Worm (Caenorhabditis elegans): ENCODE measurements around the gene C08G5.7.

C08G5.7 gene

ce11 chrII:764385-764784 lies 734 bp downstream of the C08G5.7 start:
- TF ChIP-seq unc-62 (GFP tag; optimal IDR thresholded peaks at IDR 0.05): no peak

ce11 chrII:762942-763341 lies 2.2 kb downstream of the C08G5.7 start:
- no peak for TF ChIP-seq unc-62 (GFP tag; optimal IDR thresholded peaks at IDR 0.05)

ce11 chrII:760276-760675 lies 4.8 kb downstream of the C08G5.7 start:
- no peak for TF ChIP-seq unc-62 (GFP tag; optimal IDR thresholded peaks at IDR 0.05)

ce11 chrII:759788-760187 lies 5.3 kb downstream of the C08G5.7 start:
- TF ChIP-seq unc-62 (GFP tag; optimal IDR thresholded peaks at IDR 0.05): no peak

- no peak for TF ChIP-seq unc-62 (GFP tag; optimal IDR thresholded peaks at IDR 0.05)
These were observed 7.9 kb downstream of the C08G5.7 start for ce11 chrII:757224-757623.

- no peak for TF ChIP-seq unc-62 (GFP tag; optimal IDR thresholded peaks at IDR 0.05)
These were observed 9.0 kb downstream of the C08G5.7 start for ce11 chrII:756161-756560.

ce11 chrII:754971-755370 lies 10.1 kb downstream of the C08G5.7 start:
- no peak for TF ChIP-seq unc-62 (GFP tag; optimal IDR thresholded peaks at IDR 0.05)

ce11 chrII:753469-753868 lies 11.7 kb downstream of the C08G5.7 start:
- no peak for TF ChIP-seq unc-62 (GFP tag; optimal IDR thresholded peaks at IDR 0.05)

ce11 chrII:751850-752249 lies 13.3 kb downstream of the C08G5.7 start:
- TF ChIP-seq unc-62 (GFP tag; optimal IDR thresholded peaks at IDR 0.05): no peak

ce11 chrII:750155-750554 lies 15.0 kb downstream of the C08G5.7 start, which contains the start of gene snt-6:
snt-6 (minus strand) TSS chrII:750212.
- TF ChIP-seq unc-62 (GFP tag; optimal IDR thresholded peaks at IDR 0.05): no peak

ce11 chrII:740808-741207 lies 24.3 kb downstream of the C08G5.7 start, which contains the start of gene fbxc-48:
fbxc-48 (minus strand) TSS chrII:740908.
- no peak for TF ChIP-seq unc-62 (GFP tag; optimal IDR thresholded peaks at IDR 0.05)

ce11 chrII:732393-732792 lies 32.7 kb downstream of the C08G5.7 start:
- no peak for TF ChIP-seq unc-62 (GFP tag; optimal IDR thresholded peaks at IDR 0.05)

ce11 chrII:729931-730330 lies 35.2 kb downstream of the C08G5.7 start:
- TF ChIP-seq unc-62 (GFP tag; optimal IDR thresholded peaks at IDR 0.05): no peak

- no peak for TF ChIP-seq unc-62 (GFP tag; optimal IDR thresholded peaks at IDR 0.05)
These were observed 41.1 kb downstream of the C08G5.7 start for ce11 chrII:724004-724403.

ce11 chrII:723488-723887 lies 41.6 kb downstream of the C08G5.7 start, which contains the start of gene rfip-2:
rfip-2 (plus strand) TSS chrII:723788.
- TF ChIP-seq unc-62 (GFP tag; optimal IDR thresholded peaks at IDR 0.05): no peak

ce11 chrII:721931-722330 lies 43.2 kb downstream of the C08G5.7 start:
- TF ChIP-seq unc-62 (GFP tag; optimal IDR thresholded peaks at IDR 0.05): no peak

- no peak for TF ChIP-seq unc-62 (GFP tag; optimal IDR thresholded peaks at IDR 0.05)
These were observed 56.0 kb downstream of the C08G5.7 start, which contains the start of gene T02H6.1 for ce11 chrII:709081-709480. T02H6.1 (plus strand) TSS chrII:709381.

All from whole organism, dauer.